Worm (Caenorhabditis elegans) whole organism, early embryonic: ENCODE data around the gene C55C3.7.

ENCODE experiments used
- B0310.2 ChIP-seq: sonication (generic microtip); optimal IDR thresholded peaks from 2 replicates; lab custom pipeline; 2016; ENCODE audit warnings: mild to moderate bottlenecking, missing genetic modification characterization, missing compliant biosample characterization
- F13C5.2 ChIP-seq: sonication (generic microtip); optimal IDR thresholded peaks from 2 replicates; lab custom pipeline; 2017; ENCODE audit warnings: mild to moderate bottlenecking, missing genetic modification characterization, inconsistent platforms, missing compliant biosample characterization
- aly-1 ChIP-seq: sonication (generic microtip); optimal IDR thresholded peaks from 2 replicates; lab custom pipeline; 2016; ENCODE audit warnings: missing genetic modification characterization, missing compliant biosample characterization
- ama-1 ChIP-seq: fragments of 150-350 bp; optimal IDR thresholded peaks from 2 replicates; lab custom pipeline; 2014
- ceh-13 ChIP-seq: fragments of 200-800 bp; sonication (Bioruptor generic); optimal IDR thresholded peaks from 2 replicates; lab custom pipeline; 2018; ENCODE audit warnings: mild to moderate bottlenecking, missing genetic modification characterization, missing compliant biosample characterization
- flt-1 ChIP-seq: fragments of 200-800 bp; sonication (Bioruptor generic); IDR thresholded peaks from 2 replicates; pipeline ENCODE4 v1.3.6; 2022; ENCODE audit warnings: missing genetic modification characterization, missing compliant biosample characterization
- hmg-4 ChIP-seq: fragments of 200-800 bp; sonication (Bioruptor generic); optimal IDR thresholded peaks from 2 replicates; lab custom pipeline; 2018; ENCODE audit warnings: mild to moderate bottlenecking, missing genetic modification characterization, missing compliant biosample characterization
- hnd-1 ChIP-seq: sonication (generic microtip); optimal IDR thresholded peaks from 2 replicates; lab custom pipeline; 2016; ENCODE audit warnings: missing genetic modification characterization, missing compliant biosample characterization
- pes-1 ChIP-seq: fragments of 200-800 bp; sonication (Bioruptor generic); IDR thresholded peaks from 2 replicates; pipeline ENCODE4 v1.3.6; 2022; ENCODE audit warnings: missing genetic modification reagents, missing genetic modification characterization, missing compliant biosample characterization
- scrt-1 ChIP-seq: fragments of 200-800 bp; sonication (Bioruptor generic); IDR thresholded peaks from 2 replicates; pipeline ENCODE4 v1.3.6; 2022; ENCODE audit warnings: missing genetic modification characterization, missing compliant biosample characterization
- sea-1 ChIP-seq: fragments of 200-800 bp; sonication (Bioruptor generic); conservative IDR thresholded peaks from 2 replicates; pipeline ENCODE4 v1.3.6; 2022; ENCODE audit warnings: missing genetic modification characterization, missing compliant biosample characterization

DNA sequence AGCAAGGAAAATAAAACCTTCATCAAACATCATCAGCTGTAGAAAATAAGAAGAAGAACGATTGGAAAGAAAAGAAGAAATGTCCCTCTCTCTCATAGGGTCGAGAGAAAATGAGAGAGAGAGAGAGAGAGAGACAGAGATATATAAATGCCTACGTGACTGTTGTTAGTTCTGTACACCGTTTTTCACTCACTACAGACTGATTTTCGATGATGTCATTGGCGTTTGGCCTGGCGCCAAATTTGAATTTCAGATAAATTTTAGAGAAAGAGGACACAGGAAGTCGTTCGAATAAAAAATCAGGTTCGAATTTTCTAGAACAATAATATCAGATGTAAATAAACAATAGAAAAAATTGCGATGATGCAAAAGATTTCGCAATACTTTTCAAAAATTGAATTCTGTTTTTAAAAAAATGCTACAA lies 26.5 kb downstream of the C55C3.7 start:
- TF ChIP-seq B0310.2 (no peak), hnd-1 (tag; lab: Kevin White, UChicago) (no peak), F13C5.2 (tag; lab: Kevin White, UChicago) (no peak), pes-1 (GFP tag; lab: Robert Waterston, UW) (no peak), flt-1 (GFP tag; lab: Robert Waterston, UW) (no peak), scrt-1 (no peak), ama-1 (lab: Kevin White, UChicago) (no peak), hmg-4 (GFP tag; lab: Kevin White, UChicago) (no peak), ceh-13 (GFP tag; lab: Kevin White, UChicago) (no peak), aly-1 (tag; lab: Kevin White, UChicago) (no peak), sea-1 (no peak)
